Worm (Caenorhabditis elegans): ENCODE measurements around the gene C01C4.3.

DNA sequence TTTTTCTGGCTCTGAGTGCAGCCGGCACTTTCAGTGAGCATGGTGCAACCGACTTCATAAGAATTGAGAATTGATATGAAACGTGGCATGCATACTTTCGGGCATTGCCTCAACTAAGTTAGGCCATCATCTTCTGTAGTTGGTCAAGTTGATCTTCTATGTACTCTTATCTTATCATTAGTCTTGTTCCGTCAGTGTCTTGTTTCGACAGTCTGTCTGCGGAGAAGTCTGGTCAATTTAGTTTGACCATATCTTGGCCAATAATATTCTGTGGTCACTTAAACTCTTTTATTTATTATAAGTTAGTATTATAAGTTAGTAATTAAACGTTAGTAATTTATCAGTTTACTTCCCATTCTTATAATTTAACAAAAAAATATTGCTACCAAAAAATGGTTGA is 59.5 kb downstream of the C01C4.3 start:
- TF ChIP-seq W03F9.2 (tag; optimal IDR thresholded peaks at IDR 0.05): no peak
- TF ChIP-seq dao-5 (tag; optimal IDR thresholded peaks at IDR 0.05): no peak
